Fruit fly (Drosophila melanogaster): Measurements from ENCODE around the gene Galk.

- TF ChIP-seq h (GFP tag; optimal IDR thresholded peaks at IDR 0.05): no peak
- TF ChIP-seq lola (GFP tag; optimal IDR thresholded peaks at IDR 0.05): no peak
- peak; percentile 41 for TF ChIP-seq Dif (GFP tag; optimal IDR thresholded peaks at IDR 0.05; ENCODE audit: partially characterized antibody)
- TF ChIP-seq tai (GFP tag; optimal IDR thresholded peaks at IDR 0.05): no peak
- no peak for TF ChIP-seq sv (GFP tag; optimal IDR thresholded peaks at IDR 0.05)
- TF ChIP-seq Abd-B (GFP tag; optimal IDR thresholded peaks at IDR 0.05): no peak
Observed at dm6 chr3L:8996899-8997685, 11.2 kb upstream of the Galk start.
